Worm (Caenorhabditis elegans) whole organism, late embryonic: ENCODE measurements around the gene cec-1.

Source experiments
- dve-1 ChIP-seq: sonication (generic microtip); optimal IDR thresholded peaks from 2 replicates; lab custom pipeline; 2017; ENCODE audit warnings: antibody characterized with exemption, mild to moderate bottlenecking, missing genetic modification characterization, missing compliant biosample characterization
- fkh-10 ChIP-seq: fragments of 150-350 bp; optimal IDR thresholded peaks from 2 replicates; lab custom pipeline; 2014; ENCODE audit warnings: missing biosample characterization, missing genetic modification reagents, missing genetic modification characterization
- pax-1 ChIP-seq: fragments of 150-350 bp; optimal IDR thresholded peaks from 2 replicates; lab custom pipeline; 2014; ENCODE audit warnings: missing biosample characterization, missing genetic modification characterization
- tbx-2 ChIP-seq: sonication (generic microtip); optimal IDR thresholded peaks from 2 replicates; lab custom pipeline; 2016; ENCODE audit warnings: missing genetic modification characterization, missing compliant biosample characterization

- TF ChIP-seq pax-1 (tag; lab: Kevin White, UChicago) (no peak), dve-1 (tag; lab: Kevin White, UChicago) (no peak), fkh-10 (no peak), tbx-2 (tag; lab: Kevin White, UChicago) (no peak)
Observed at ce11 chrIII:8395685-8396084, 30.4 kb upstream of the cec-1 start, which contains the start of gene ZK353.3.
